Fruit fly (Drosophila melanogaster) whole organism: ENCODE measurements around the gene RNF220.

ENCODE experiments used
- CG8478 ChIP-seq: fragments of >200 bp; optimal IDR thresholded peaks from 2 replicates; lab custom pipeline; 2018; ENCODE audit warnings: inconsistent platforms
- Dll ChIP-seq: fragments of >200 bp; optimal IDR thresholded peaks from 2 replicates; lab custom pipeline; 2017
- EcR ChIP-seq, 2 experiments: fragments of >200 bp; optimal IDR thresholded peaks; 2 replicates each; lab custom pipeline; 2017; ENCODE audit warnings: missing biosample characterization in 2 of 2, missing genetic modification characterization in 2 of 2, missing genetic modification reagents in 2 of 2
- pan ChIP-seq: fragments of >200 bp; optimal IDR thresholded peaks from 2 replicates; lab custom pipeline; 2017
- psq ChIP-seq: fragments of >200 bp; optimal IDR thresholded peaks from 2 replicates; lab custom pipeline; 2017
- usp ChIP-seq: fragments of >200 bp; optimal IDR thresholded peaks from 2 replicates; lab custom pipeline; 2017; ENCODE audit warnings: missing biosample characterization, missing genetic modification characterization, mixed read lengths

The RNF220 gene

dm6 chr3R:22717863-22718262 lies 8.4 kb downstream of the RNF220 start:
- TF ChIP-seq pan (lab: Kevin White, UChicago), result no peak
- no peak for TF ChIP-seq CG8478 (lab: Kevin White, UChicago)
- TF ChIP-seq usp (GFP tag; lab: Kevin White, UChicago), result no peak
- TF ChIP-seq Dll (lab: Kevin White, UChicago), result no peak
- TF ChIP-seq psq, result no peak
- no peak for TF ChIP-seq EcR (GFP tag; optimal IDR thresholded peaks at IDR 0.05; lab: Kevin White, UChicago)

- TF ChIP-seq pan (lab: Kevin White, UChicago), result no peak
- no peak for TF ChIP-seq psq
- TF ChIP-seq usp (GFP tag; lab: Kevin White, UChicago), result no peak
- TF ChIP-seq Dll (lab: Kevin White, UChicago), result no peak
- no peak for TF ChIP-seq CG8478 (lab: Kevin White, UChicago)
- no peak for TF ChIP-seq EcR (GFP tag; optimal IDR thresholded peaks at IDR 0.05; lab: Kevin White, UChicago)
These were observed 15.6 kb downstream of the RNF220 start, which contains the start of gene CG4907 for dm6 chr3R:22710662-22711061. CG4907 (minus strand) TSS chr3R:22710762.

- TF ChIP-seq EcR (GFP tag; optimal IDR thresholded peaks at IDR 0.05; lab: Kevin White, UChicago) (no peak), CG8478 (lab: Kevin White, UChicago) (no peak), pan (lab: Kevin White, UChicago) (no peak), Dll (lab: Kevin White, UChicago) (no peak), psq (no peak), usp (GFP tag; lab: Kevin White, UChicago) (no peak)
These were observed 19.0 kb downstream of the RNF220 start, which contains the start of gene CG13842 for dm6 chr3R:22707178-22707577. CG13842 (minus strand) TSS chr3R:22707278.

DNA sequence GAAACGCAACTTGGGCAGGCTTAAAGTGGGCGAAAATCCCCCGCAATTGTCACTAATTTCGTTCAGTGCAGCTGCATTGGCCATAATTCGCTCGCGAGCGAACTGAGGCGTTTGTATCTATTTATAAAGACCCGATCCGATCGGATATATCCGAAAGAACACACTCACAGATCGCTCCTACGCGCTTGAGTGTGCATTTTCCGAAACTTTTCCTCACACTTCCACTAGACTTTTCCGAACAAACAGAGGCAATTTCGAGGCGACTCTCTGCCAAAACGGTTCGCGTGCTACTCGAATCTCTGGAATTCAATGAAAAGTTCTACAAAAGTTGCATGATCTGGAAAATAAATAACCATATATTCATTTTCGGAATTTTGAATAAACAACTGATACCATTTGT lies 24.4 kb downstream of the RNF220 start, which contains the start of the genes CG6972 and CCAP:
CG6972 (plus strand) TSS at position 215 of the 400 bp plus-strand sequence.
CCAP (minus strand) TSS at position 292 of the 400 bp plus-strand sequence.
- TF ChIP-seq Dll (lab: Kevin White, UChicago) (no peak), pan (lab: Kevin White, UChicago) (no peak), EcR (GFP tag; optimal IDR thresholded peaks at IDR 0.05; lab: Kevin White, UChicago) (no peak)

DNA sequence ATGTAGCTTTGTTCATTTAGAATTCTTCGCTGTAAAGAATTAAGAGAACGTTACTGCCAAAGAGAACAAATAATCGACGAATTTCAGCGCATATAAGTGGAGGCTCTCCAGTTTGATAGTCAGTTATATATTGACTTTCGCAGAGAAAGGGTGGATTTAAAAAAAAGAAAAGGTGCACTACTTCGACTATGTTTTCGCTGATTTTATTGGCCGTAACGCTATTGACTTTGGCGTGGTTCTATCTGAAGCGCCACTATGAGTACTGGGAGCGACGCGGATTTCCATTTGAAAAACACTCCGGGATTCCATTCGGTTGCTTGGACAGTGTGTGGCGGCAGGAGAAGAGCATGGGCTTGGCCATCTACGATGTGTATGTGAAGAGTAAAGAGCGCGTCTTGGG lies 28.0 kb downstream of the RNF220 start, which contains the start of gene Cyp6d4:
Cyp6d4 (plus strand) TSS at position 112 of the 400 bp plus-strand sequence.
- no peak for TF ChIP-seq pan (lab: Kevin White, UChicago)
- TF ChIP-seq CG8478 (lab: Kevin White, UChicago), result no peak
- no peak for TF ChIP-seq psq
- TF ChIP-seq usp (GFP tag; lab: Kevin White, UChicago), result no peak
- no peak for TF ChIP-seq Dll (lab: Kevin White, UChicago)
- no peak for TF ChIP-seq EcR (GFP tag; optimal IDR thresholded peaks at IDR 0.05; lab: Kevin White, UChicago)

- TF ChIP-seq EcR (GFP tag; optimal IDR thresholded peaks at IDR 0.05; lab: Kevin White, UChicago), result no peak
- TF ChIP-seq usp (GFP tag; lab: Kevin White, UChicago), result no peak
- TF ChIP-seq CG8478 (lab: Kevin White, UChicago), result no peak
- TF ChIP-seq Dll (lab: Kevin White, UChicago), result no peak
- no peak for TF ChIP-seq pan (lab: Kevin White, UChicago)
- TF ChIP-seq psq, result no peak
These were observed 31.6 kb downstream of the RNF220 start, which contains the start of gene cd for dm6 chr3R:22694659-22695058. cd (plus strand) TSS chr3R:22694959.

DNA sequence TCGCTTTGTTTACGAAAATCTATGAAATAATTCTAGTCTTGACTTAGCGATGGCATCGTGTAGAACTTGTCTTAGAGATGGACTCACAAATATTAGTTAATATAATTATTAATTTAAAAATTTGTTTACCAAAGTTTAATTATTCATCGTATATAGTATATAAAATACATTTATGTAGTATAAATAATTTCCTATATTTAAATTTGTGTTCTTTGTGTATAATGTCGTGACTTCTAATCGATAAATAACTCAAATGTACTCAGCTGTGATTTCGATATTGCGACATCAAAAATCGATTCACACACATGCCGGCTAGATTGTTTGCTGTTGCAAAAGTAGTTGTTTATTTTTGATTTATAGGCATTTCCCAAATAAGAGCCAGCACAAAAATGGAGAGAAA lies 35.9 kb downstream of the RNF220 start, which contains the start of the genes wfs1 and Nup133:
wfs1 (minus strand) TSS at position 70 of the 400 bp plus-strand sequence.
Nup133 (plus strand) TSS at position 297 of the 400 bp plus-strand sequence.
- TF ChIP-seq pan (lab: Kevin White, UChicago) (no peak), usp (GFP tag; lab: Kevin White, UChicago) (no peak), psq (no peak), EcR (GFP tag; optimal IDR thresholded peaks at IDR 0.05; lab: Kevin White, UChicago) (no peak), Dll (lab: Kevin White, UChicago) (no peak), CG8478 (lab: Kevin White, UChicago) (no peak)

DNA sequence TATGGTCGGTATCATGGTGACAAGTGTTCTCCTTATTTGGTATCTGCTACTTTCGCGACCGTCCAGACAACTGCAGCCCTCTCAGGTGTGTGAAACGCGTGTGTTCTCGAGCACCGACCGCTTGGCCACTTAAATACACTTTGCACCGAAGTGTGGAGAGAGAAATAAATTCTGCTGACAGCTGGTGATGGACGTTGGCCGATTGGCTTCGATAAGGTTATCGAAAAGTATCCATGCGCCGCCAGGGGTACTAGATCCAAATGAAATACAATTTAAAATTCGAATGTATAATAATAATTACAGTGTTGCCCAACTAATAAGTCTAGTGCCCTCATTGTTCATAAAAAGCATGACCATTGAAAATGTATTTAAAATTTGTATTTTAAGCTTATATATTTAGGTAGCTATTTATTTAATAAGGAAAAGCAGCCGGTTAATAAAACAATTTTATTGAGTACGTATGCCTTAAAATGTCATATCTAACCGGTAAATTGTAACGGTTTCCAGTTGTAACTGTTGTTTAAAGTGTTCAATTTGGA lies 39.8 kb downstream of the RNF220 start, which contains the start of the genes Gclm and CG17625:
Gclm (minus strand) TSS at position 175 of the 539 bp plus-strand sequence.
CG17625 (plus strand) TSS at position 514 of the 539 bp plus-strand sequence.
- no peak for TF ChIP-seq Dll (lab: Kevin White, UChicago)
- TF ChIP-seq EcR (GFP tag; optimal IDR thresholded peaks at IDR 0.05; lab: Kevin White, UChicago), result no peak
- TF ChIP-seq pan (lab: Kevin White, UChicago), result no peak
- TF ChIP-seq CG8478 (lab: Kevin White, UChicago), result no peak
- TF ChIP-seq psq, result no peak
- no peak for TF ChIP-seq usp (GFP tag; lab: Kevin White, UChicago)

- no peak for TF ChIP-seq CG8478 (lab: Kevin White, UChicago)
- no peak for TF ChIP-seq pan (lab: Kevin White, UChicago)
- no peak for TF ChIP-seq usp (GFP tag; lab: Kevin White, UChicago)
- no peak for TF ChIP-seq psq
- TF ChIP-seq EcR (GFP tag; optimal IDR thresholded peaks at IDR 0.05; lab: Kevin White, UChicago), result no peak
- TF ChIP-seq Dll (lab: Kevin White, UChicago), result no peak
These were observed 41.3 kb downstream of the RNF220 start for dm6 chr3R:22684948-22685253.

dm6 chr3R:22684044-22684947 lies 41.9 kb downstream of the RNF220 start:
- TF ChIP-seq Dll (lab: Kevin White, UChicago), result no peak
- TF ChIP-seq psq, result no peak
- no peak for TF ChIP-seq pan (lab: Kevin White, UChicago)
- no peak for TF ChIP-seq EcR (GFP tag; optimal IDR thresholded peaks at IDR 0.05; lab: Kevin White, UChicago)
- no peak for TF ChIP-seq usp (GFP tag; lab: Kevin White, UChicago)
- TF ChIP-seq CG8478 (lab: Kevin White, UChicago), result no peak

DNA sequence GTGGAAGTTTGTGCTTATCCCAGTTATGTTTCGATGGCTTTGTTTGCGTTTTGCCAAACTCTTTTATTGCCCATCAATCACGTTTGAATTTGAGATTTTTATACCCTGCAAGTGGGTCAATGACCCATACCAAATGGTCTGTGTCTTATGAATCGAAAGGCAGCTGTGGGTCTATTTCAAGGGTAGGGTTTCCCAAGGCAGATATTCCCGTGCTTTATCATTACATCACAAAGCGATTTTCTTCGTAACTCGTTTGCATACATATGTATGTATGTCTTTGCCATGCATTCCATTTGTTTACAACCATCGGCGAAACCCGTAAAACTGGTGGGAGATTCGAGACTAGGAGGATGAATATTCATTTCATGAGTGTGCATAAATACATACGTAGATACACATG lies 50.8 kb downstream of the RNF220 start:
- TF ChIP-seq usp (GFP tag; lab: Kevin White, UChicago), result no peak
- TF ChIP-seq pan (lab: Kevin White, UChicago), result no peak
- no peak for TF ChIP-seq CG8478 (lab: Kevin White, UChicago)
- no peak for TF ChIP-seq Dll (lab: Kevin White, UChicago)
- no peak for TF ChIP-seq EcR (GFP tag; optimal IDR thresholded peaks at IDR 0.05; lab: Kevin White, UChicago)
- TF ChIP-seq psq, result no peak
